Worm (Caenorhabditis elegans) whole organism, young adult: ENCODE data around the gene nhr-233.

Source experiments
- Y53F4B.3 ChIP-seq: fragments of 200-800 bp; sonication (Bioruptor generic); IDR thresholded peaks from 2 replicates; pipeline ENCODE4 v1.3.6; 2022; ENCODE audit warnings: missing genetic modification reagents, missing genetic modification characterization, missing compliant biosample characterization
- unc-62 ChIP-seq: fragments of 150-350 bp; optimal IDR thresholded peaks from 2 replicates; lab custom pipeline; 2014; ENCODE audit warnings: missing biosample characterization, missing genetic modification reagents, missing genetic modification characterization

- TF ChIP-seq unc-62 = no peak
- TF ChIP-seq Y53F4B.3 = no peak
Measured at ce11 chrV:16540657-16541056, 29.9 kb downstream of the nhr-233 start.
